Fruit fly (Drosophila melanogaster) whole organism, adult: Measurements from ENCODE around the gene TRAM.
A peak's percentile ranks its signal among the peaks of the same experiment; 100 is the strongest.

ENCODE experiments used
- CG14711 ChIP-seq: fragments of 200-800 bp; sonication (Bioruptor generic); optimal IDR thresholded peaks from 2 replicates; lab custom pipeline; 2018; ENCODE audit warnings: missing biosample characterization, mild to moderate bottlenecking, missing genetic modification characterization, moderate library complexity
- CG7045 ChIP-seq: fragments of 200-800 bp; sonication (Bioruptor generic); optimal IDR thresholded peaks from 2 replicates; lab custom pipeline; 2017; ENCODE audit warnings: missing biosample characterization, mild to moderate bottlenecking, missing genetic modification characterization
- Clk ChIP-seq: fragments of 200-800 bp; sonication (Bioruptor generic); optimal IDR thresholded peaks from 2 replicates; lab custom pipeline; 2017; ENCODE audit warnings: missing biosample characterization, missing genetic modification characterization
- Hr96 ChIP-seq: fragments of 200-800 bp; sonication (Bioruptor generic); optimal IDR thresholded peaks from 2 replicates; lab custom pipeline; 2016; ENCODE audit warnings: missing biosample characterization, missing genetic modification characterization
- Mnt ChIP-seq: fragments of 200-800 bp; sonication (Bioruptor generic); optimal IDR thresholded peaks from 2 replicates; lab custom pipeline; 2016; ENCODE audit warnings: missing biosample characterization, mild to moderate bottlenecking, missing genetic modification characterization
- bab1 ChIP-seq: fragments of 200-800 bp; sonication (Bioruptor generic); optimal IDR thresholded peaks from 3 replicates; lab custom pipeline; 2019; ENCODE audit warnings: missing biosample characterization, mild to moderate bottlenecking, missing genetic modification characterization, moderate library complexity
- cic ChIP-seq: fragments of 200-800 bp; sonication (Bioruptor generic); optimal IDR thresholded peaks from 2 replicates; lab custom pipeline; 2017; ENCODE audit warnings: missing biosample characterization, mild to moderate bottlenecking, missing genetic modification characterization, moderate library complexity
- cnc ChIP-seq, 2 experiments: fragments of >200 bp; optimal IDR thresholded peaks; 2 replicates each; lab custom pipeline; 2017
- kay ChIP-seq: fragments of 200-800 bp; sonication (Bioruptor generic); peaks from one replicate; lab custom pipeline; 2016; ENCODE audit warnings: missing biosample characterization, missing genetic modification characterization, borderline replicate concordance
- pad ChIP-seq: fragments of 200-800 bp; sonication (Bioruptor generic); optimal IDR thresholded peaks from 3 replicates; lab custom pipeline; 2017; ENCODE audit warnings: missing biosample characterization, missing genetic modification characterization, mild to moderate bottlenecking, moderate library complexity, missing genetic modification reagents

The TRAM gene

dm6 chrX:966818-967217, 31.8 kb downstream of the TRAM start:
- TF ChIP-seq bab1 (no peak), Hr96 (no peak), cnc (optimal IDR thresholded peaks at IDR 0.05; lab: Kevin White, UChicago) (no peak), cic (no peak), kay (GFP tag; lab: Kevin White, UChicago) (no peak), CG14711 (tag; lab: Kevin White, UChicago) (no peak), Mnt (GFP tag; lab: Kevin White, UChicago) (no peak), CG7045 (no peak), Clk (no peak)

dm6 chrX:985911-986310, 50.9 kb downstream of the TRAM start:
- TF ChIP-seq pad (GFP tag; lab: Kevin White, UChicago) = peak; percentile 46
- TF ChIP-seq cnc (optimal IDR thresholded peaks at IDR 0.05; lab: Kevin White, UChicago) = no peak
